Worm (Caenorhabditis elegans): ENCODE measurements around the gene F26D11.12.

F26D11.12 gene

DNA sequence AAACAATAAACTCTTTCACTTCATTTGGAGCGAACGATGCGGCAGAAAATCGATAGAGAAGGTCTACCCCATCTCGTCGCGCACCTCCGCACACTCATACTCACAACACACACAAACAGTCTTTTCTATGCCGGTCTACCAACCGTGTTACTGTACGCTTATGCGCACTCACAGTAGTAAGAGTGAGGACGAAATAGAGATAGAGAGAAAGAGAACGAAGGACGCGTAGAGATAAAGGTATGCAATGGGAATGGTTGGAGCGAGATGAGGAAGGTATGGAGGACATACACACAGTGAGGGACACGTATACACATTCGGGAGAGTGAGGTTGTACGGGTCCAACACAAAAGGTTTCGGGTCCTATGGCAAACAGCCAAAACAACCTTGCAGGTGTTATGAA, 23.7 kb upstream of the F26D11.12 start (continued):
- TF ChIP-seq attf-4 (tag; optimal IDR thresholded peaks at IDR 0.05) (no peak), F26F4.8 (GFP tag; conservative IDR thresholded peaks at IDR 0.05) (no peak), Y5F2A.4 (GFP tag; optimal IDR thresholded peaks at IDR 0.05) (no peak), dpl-1 (GFP tag; optimal IDR thresholded peaks at IDR 0.05) (no peak), ces-1 (GFP tag; optimal IDR thresholded peaks at IDR 0.05) (no peak), mxl-2 (GFP tag; conservative IDR thresholded peaks at IDR 0.05) (no peak), Y105C5A.15 (GFP tag; IDR thresholded peaks at IDR 0.05) (no peak), F44E2.7 (GFP tag; IDR thresholded peaks at IDR 0.05) (0 out of 2 replicates have a peak, but pooled peaks have one; percentile 35), nhr-10 (tag; optimal IDR thresholded peaks at IDR 0.05) (no peak)

DNA sequence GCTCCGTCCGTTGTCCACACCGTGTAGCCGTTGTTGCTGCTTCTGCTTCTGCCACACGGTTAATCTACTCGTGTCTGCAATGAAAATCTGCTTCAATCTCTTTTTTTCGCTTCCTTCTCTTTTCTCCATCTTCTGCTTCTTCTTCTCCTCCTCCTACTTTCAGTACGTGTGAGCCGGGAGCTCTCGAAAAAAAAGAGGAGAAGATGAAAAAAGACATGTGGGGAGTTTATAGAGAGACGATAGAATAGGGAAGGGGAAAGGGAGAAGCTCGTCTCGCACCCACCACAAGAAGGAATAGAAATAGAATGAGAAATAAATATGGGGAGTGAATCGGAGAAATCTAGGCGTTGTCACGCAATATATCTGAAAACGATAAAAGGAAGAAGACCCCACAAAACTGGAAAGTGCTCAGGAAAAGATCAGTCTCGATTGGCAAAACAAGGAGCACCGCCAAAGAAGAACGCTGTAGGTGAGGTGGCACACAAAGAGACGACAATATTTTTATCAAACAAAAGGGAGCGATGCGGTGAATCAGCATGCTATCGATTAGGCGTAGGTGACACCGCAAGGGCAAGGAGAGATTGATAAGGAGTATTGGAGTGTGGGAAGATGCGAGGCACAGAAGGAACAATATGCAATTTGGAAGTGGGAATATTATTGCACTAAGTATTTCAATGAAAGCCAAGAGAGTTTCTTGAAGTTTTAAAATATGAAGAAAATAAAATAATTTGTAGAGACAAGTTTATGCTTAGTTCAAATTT, 22.8 kb upstream of the F26D11.12 start, which contains the start of gene let-413:
Gene let-413 (minus strand): TSS at position 76 of the 761 bp plus-strand sequence.
- TF ChIP-seq fkh-10 (GFP tag; optimal IDR thresholded peaks at IDR 0.05) = peak; percentile 16
- peak; percentile 37 for TF ChIP-seq mxl-3 (GFP tag; optimal IDR thresholded peaks at IDR 0.05)
- TF ChIP-seq mxl-2 (GFP tag; conservative IDR thresholded peaks at IDR 0.05) = no peak
- TF ChIP-seq dmd-6 (GFP tag; IDR thresholded peaks at IDR 0.05) = peak; percentile 28; the same call in 1 of the 2 replicates
- TF ChIP-seq pqm-1 (tag; optimal IDR thresholded peaks at IDR 0.05) = peak; percentile 76
- peak; percentile 8 for TF ChIP-seq hlh-30 (tag; optimal IDR thresholded peaks at IDR 0.05; ENCODE audit: insufficient read depth)
- TF ChIP-seq pha-4 (GFP tag; IDR thresholded peaks at IDR 0.05) = 0 out of 2 replicates have a peak, but pooled peaks have one; percentile 27
- TF ChIP-seq pha-4 (tag; optimal IDR thresholded peaks at IDR 0.05) = no peak
- no peak for TF ChIP-seq daf-12 (tag; optimal IDR thresholded peaks at IDR 0.05)
- no peak for TF ChIP-seq Y105C5A.15 (GFP tag; IDR thresholded peaks at IDR 0.05)
- peak; percentile 90 for TF ChIP-seq aha-1 (tag)
- TF ChIP-seq unc-62 (GFP tag; optimal IDR thresholded peaks at IDR 0.05 in 1 of 2) = peak in 1 of 2 experiments; percentile 88
- TF ChIP-seq unc-62 (tag; optimal IDR thresholded peaks at IDR 0.05) = no peak
- TF ChIP-seq nhr-6 (tag; optimal IDR thresholded peaks at IDR 0.05) = peak; percentile 44
- peak; percentile 58 for TF ChIP-seq dve-1 (tag; optimal IDR thresholded peaks at IDR 0.05; ENCODE audit: insufficient read depth)
- TF ChIP-seq ces-1 (GFP tag; optimal IDR thresholded peaks at IDR 0.05) = no peak
- TF ChIP-seq ctbp-1 (GFP tag; IDR thresholded peaks at IDR 0.05) = 0 out of 2 replicates have a peak, but pooled peaks have one; percentile 10
- peak; percentile 44 for TF ChIP-seq hlh-11 (tag; optimal IDR thresholded peaks at IDR 0.05)
- TF ChIP-seq daf-16 (GFP tag; optimal IDR thresholded peaks at IDR 0.05) = no peak
- peak; percentile 39 for TF ChIP-seq daf-16 (tag; optimal IDR thresholded peaks at IDR 0.05)
- peak in 1 of 2 experiments; percentile 23 for TF ChIP-seq lsy-2 (tag; optimal IDR thresholded peaks at IDR 0.05)
- TF ChIP-seq mep-1 (tag; optimal IDR thresholded peaks at IDR 0.05) = peak; percentile 20
- TF ChIP-seq mes-2 (tag; optimal IDR thresholded peaks at IDR 0.05; ENCODE audit: poor library complexity, severe bottlenecking) = peak; percentile 52
- peak; percentile 66 for TF ChIP-seq nhr-28 (tag; optimal IDR thresholded peaks at IDR 0.05)

DNA sequence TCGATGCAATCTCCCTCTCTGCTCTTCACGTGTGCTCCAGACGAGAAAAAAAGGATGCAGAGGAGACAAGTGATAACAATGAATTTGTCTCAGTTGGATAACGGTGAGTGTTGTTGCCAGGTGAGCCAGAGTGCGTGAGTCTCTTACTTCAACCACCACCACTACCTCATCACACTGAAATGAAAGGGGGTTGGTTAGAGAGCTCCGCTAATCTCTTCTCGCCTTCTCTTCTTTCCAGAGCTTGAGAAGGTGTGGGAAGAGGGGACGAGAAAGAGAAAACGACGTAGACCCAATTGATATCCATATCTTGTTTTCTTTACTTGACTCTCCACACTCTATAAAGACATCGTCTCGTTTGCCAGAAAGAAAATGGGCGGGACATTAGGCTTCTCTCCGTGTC, 16.3 kb upstream of the F26D11.12 start:
- TF ChIP-seq pha-4 (GFP tag; IDR thresholded peaks at IDR 0.05) = no peak
- TF ChIP-seq pha-4 (tag; optimal IDR thresholded peaks at IDR 0.05) = no peak
- no peak for TF ChIP-seq nhr-111 (GFP tag; optimal IDR thresholded peaks at IDR 0.05)
- TF ChIP-seq daf-19 (GFP tag; conservative IDR thresholded peaks at IDR 0.05) = no peak
- no peak for TF ChIP-seq lin-15B (tag; optimal IDR thresholded peaks at IDR 0.05)
- TF ChIP-seq aha-1 (tag) = peak; percentile 94
- no peak for TF ChIP-seq ceh-62 (tag; optimal IDR thresholded peaks at IDR 0.05)
- no peak for TF ChIP-seq lin-39 (tag; optimal IDR thresholded peaks at IDR 0.05)
- TF ChIP-seq dpl-1 (GFP tag; optimal IDR thresholded peaks at IDR 0.05) = no peak
- TF ChIP-seq R02D3.7 (tag; optimal IDR thresholded peaks at IDR 0.05) = no peak
- TF ChIP-seq unc-62 (GFP tag; optimal IDR thresholded peaks at IDR 0.05 in 1 of 2) = peak in 1 of 2 experiments; percentile 86
- TF ChIP-seq unc-62 (tag; optimal IDR thresholded peaks at IDR 0.05) = no peak
- TF ChIP-seq mxl-2 (GFP tag; conservative IDR thresholded peaks at IDR 0.05) = no peak

Measured in whole organism, L4 larva.